Fruit fly (Drosophila melanogaster) whole organism: ENCODE results near the gene CG14452.

Experiments used
- CG8478 ChIP-seq: fragments of >200 bp; optimal IDR thresholded peaks from 2 replicates; lab custom pipeline; 2018; ENCODE audit warnings: inconsistent platforms
- Dll ChIP-seq: fragments of >200 bp; optimal IDR thresholded peaks from 2 replicates; lab custom pipeline; 2017
- EcR ChIP-seq, 2 experiments: fragments of >200 bp; optimal IDR thresholded peaks; 2 replicates each; lab custom pipeline; 2017; ENCODE audit warnings: missing biosample characterization in 2 of 2, missing genetic modification characterization in 2 of 2, missing genetic modification reagents in 2 of 2
- pan ChIP-seq: fragments of >200 bp; optimal IDR thresholded peaks from 2 replicates; lab custom pipeline; 2017
- psq ChIP-seq: fragments of >200 bp; optimal IDR thresholded peaks from 2 replicates; lab custom pipeline; 2017
- usp ChIP-seq: fragments of >200 bp; optimal IDR thresholded peaks from 2 replicates; lab custom pipeline; 2017; ENCODE audit warnings: missing biosample characterization, missing genetic modification characterization, mixed read lengths

CG14452 gene

dm6 chr3L:22695653-22696052 is at the start of gene CG14452:
TSS of gene CG14452 (plus strand) at chr3L:22695953.
- TF ChIP-seq Dll (no peak), psq (lab: Kevin White, UChicago) (no peak)

- TF ChIP-seq pan (lab: Kevin White, UChicago) (no peak), EcR (GFP tag; optimal IDR thresholded peaks at IDR 0.05; lab: Kevin White, UChicago) (no peak), Dll (no peak), CG8478 (lab: Kevin White, UChicago) (no peak), psq (lab: Kevin White, UChicago) (no peak), usp (GFP tag; lab: Kevin White, UChicago) (no peak)
These were observed 49.7 kb upstream of the CG14452 start, which contains the start of gene CG33767 for dm6 chr3L:22646007-22646406. TSS of gene CG33767 (plus strand) at chr3L:22646307.

DNA sequence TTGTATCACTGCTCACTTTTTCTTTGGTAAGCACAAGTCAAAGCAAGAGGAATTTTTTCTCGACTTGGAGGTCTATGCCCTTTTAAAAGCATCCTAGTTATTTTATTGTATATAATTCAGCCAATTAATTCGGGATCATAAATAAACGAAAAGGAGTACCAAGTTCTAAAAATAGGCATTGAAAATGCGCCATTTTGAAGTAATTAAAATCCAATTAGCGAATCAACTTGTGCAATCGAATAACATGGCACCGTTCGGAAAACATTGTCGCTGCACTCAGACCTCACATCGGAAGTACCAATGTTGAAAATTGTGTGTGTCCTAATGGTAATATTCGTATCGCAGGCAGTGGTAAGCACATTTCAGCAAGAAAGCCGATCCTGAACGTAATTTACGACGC is 48.9 kb upstream of the CG14452 start, which contains the start of gene CG33768:
Gene CG33768 (plus strand): TSS at position 301 of the 400 bp plus-strand sequence.
- no peak for TF ChIP-seq Dll
- TF ChIP-seq usp (GFP tag; lab: Kevin White, UChicago) = no peak
- no peak for TF ChIP-seq CG8478 (lab: Kevin White, UChicago)
- no peak for TF ChIP-seq pan (lab: Kevin White, UChicago)
- no peak for TF ChIP-seq EcR (GFP tag; optimal IDR thresholded peaks at IDR 0.05; lab: Kevin White, UChicago)
- TF ChIP-seq psq (lab: Kevin White, UChicago) = no peak

dm6 chr3L:22647627-22648026 is 48.1 kb upstream of the CG14452 start, which contains the start of gene CG33769:
TSS of gene CG33769 (plus strand) at chr3L:22647927.
- TF ChIP-seq EcR (GFP tag; optimal IDR thresholded peaks at IDR 0.05; lab: Kevin White, UChicago) (no peak), usp (GFP tag; lab: Kevin White, UChicago) (no peak), psq (lab: Kevin White, UChicago) (no peak)

DNA sequence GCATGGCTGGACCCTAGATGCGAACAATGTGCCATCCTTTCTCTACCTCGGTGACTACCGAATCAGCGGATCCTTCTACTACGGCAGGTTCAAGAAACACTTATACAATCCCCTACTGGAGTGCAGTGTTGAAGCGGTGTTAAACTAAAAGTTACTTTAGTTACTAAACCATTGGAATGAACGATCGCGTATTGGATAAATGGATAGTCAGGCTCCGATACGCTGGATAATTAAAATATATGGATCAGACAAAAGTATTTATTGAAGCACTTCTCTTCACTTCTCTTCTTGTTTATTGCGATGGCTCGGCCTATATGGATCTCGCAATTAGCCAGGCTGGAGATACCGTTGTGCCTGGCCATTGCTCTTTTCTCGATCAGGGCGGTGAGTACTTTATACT is 47.4 kb upstream of the CG14452 start, which contains the start of gene CG33770:
Gene CG33770 (plus strand): TSS at position 301 of the 400 bp plus-strand sequence.
- TF ChIP-seq pan (lab: Kevin White, UChicago) = no peak
- TF ChIP-seq EcR (GFP tag; optimal IDR thresholded peaks at IDR 0.05; lab: Kevin White, UChicago) = no peak
- no peak for TF ChIP-seq CG8478 (lab: Kevin White, UChicago)
- no peak for TF ChIP-seq Dll
- no peak for TF ChIP-seq usp (GFP tag; lab: Kevin White, UChicago)
- TF ChIP-seq psq (lab: Kevin White, UChicago) = no peak

dm6 chr3L:22649096-22649495 is 46.7 kb upstream of the CG14452 start, which contains the start of gene CG33771:
TSS of gene CG33771 (plus strand) at chr3L:22649396.
- TF ChIP-seq psq (lab: Kevin White, UChicago) = no peak
- TF ChIP-seq usp (GFP tag; lab: Kevin White, UChicago) = no peak
- TF ChIP-seq pan (lab: Kevin White, UChicago) = no peak
- no peak for TF ChIP-seq EcR (GFP tag; optimal IDR thresholded peaks at IDR 0.05; lab: Kevin White, UChicago)
- TF ChIP-seq CG8478 (lab: Kevin White, UChicago) = no peak
- TF ChIP-seq Dll = no peak

DNA sequence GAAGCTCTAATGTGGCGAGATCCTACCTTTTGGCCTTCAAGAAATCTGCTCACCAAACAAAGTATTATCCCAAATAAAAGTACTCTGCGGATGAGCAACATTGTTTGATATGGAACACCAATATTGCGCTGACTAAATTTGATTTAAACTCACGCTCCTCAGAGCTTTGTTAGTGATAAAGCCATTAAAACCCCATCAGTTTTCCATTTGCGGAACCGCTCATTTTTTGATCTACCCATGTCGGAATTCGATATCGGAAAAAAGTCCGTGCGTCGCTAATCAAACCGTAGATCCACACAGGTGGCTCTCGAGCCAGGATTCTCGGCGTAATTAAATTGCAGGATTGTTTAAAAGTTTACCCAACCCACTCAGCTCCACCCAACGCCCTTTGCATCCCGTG is 43.3 kb upstream of the CG14452 start, which contains the start of gene CG33772:
Gene CG33772 (minus strand): TSS at position 101 of the 400 bp plus-strand sequence.
- TF ChIP-seq usp (GFP tag; lab: Kevin White, UChicago) (no peak), pan (lab: Kevin White, UChicago) (no peak), psq (lab: Kevin White, UChicago) (no peak), Dll (no peak), EcR (GFP tag; optimal IDR thresholded peaks at IDR 0.05; lab: Kevin White, UChicago) (no peak), CG8478 (lab: Kevin White, UChicago) (no peak)

DNA sequence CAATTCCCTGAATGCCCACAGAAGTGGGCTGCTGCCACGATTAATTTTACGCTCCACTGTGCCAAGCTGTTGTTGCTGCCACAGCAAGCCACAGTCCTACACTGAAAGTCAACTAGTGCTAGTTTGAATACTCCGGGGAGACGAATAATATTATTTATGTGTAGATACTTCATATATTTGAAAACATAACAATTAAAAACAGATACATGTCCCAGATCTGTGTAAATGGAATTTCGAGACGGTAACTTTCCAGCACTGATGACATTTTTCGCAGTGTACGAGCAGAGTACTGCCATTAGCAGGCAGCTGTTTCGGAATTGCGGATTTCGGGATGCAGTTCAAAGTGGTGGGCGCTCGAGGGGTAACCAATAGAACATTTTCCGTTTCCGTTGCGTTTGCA is 30.6 kb upstream of the CG14452 start:
- no peak for TF ChIP-seq psq (lab: Kevin White, UChicago)
- TF ChIP-seq Dll = no peak
- no peak for TF ChIP-seq EcR (GFP tag; optimal IDR thresholded peaks at IDR 0.05; lab: Kevin White, UChicago)
- TF ChIP-seq pan (lab: Kevin White, UChicago) = no peak
- TF ChIP-seq usp (GFP tag; lab: Kevin White, UChicago) = no peak
- no peak for TF ChIP-seq CG8478 (lab: Kevin White, UChicago)

dm6 chr3L:22669275-22670006 is 26.3 kb upstream of the CG14452 start, which contains the start of gene Jhbp6:
TSS of gene Jhbp6 (plus strand) at chr3L:22669956.
- TF ChIP-seq CG8478 (lab: Kevin White, UChicago) = no peak
- TF ChIP-seq Dll = no peak
- TF ChIP-seq EcR (GFP tag; optimal IDR thresholded peaks at IDR 0.05; lab: Kevin White, UChicago) = no peak
- TF ChIP-seq usp (GFP tag; lab: Kevin White, UChicago) = no peak
- no peak for TF ChIP-seq psq (lab: Kevin White, UChicago)
- TF ChIP-seq pan (lab: Kevin White, UChicago) = no peak

DNA sequence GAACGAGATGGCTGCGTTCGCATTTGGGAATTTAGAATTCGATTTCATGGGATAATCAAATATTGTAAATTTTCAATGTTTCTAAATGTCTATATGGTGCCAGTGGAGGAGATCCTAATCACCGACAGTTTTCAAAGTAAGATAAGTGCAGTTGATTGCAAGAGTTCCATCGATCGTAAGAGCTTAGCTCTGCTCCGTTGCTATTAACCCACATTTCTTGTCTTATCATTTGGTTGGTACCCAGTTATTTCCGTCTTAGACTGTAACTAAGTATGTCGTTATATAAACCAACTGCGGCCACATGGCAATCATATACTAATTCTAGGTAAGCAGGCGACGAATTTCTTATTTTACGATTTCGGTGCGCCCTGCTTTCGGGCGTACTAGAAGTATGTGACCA is 25.6 kb upstream of the CG14452 start:
- TF ChIP-seq pan (lab: Kevin White, UChicago) = no peak
- no peak for TF ChIP-seq EcR (GFP tag; optimal IDR thresholded peaks at IDR 0.05; lab: Kevin White, UChicago)
- TF ChIP-seq psq (lab: Kevin White, UChicago) = no peak
- TF ChIP-seq usp (GFP tag; lab: Kevin White, UChicago) = no peak
- no peak for TF ChIP-seq Dll
- no peak for TF ChIP-seq CG8478 (lab: Kevin White, UChicago)

dm6 chr3L:22671699-22672276 is 24.0 kb upstream of the CG14452 start:
- TF ChIP-seq pan (lab: Kevin White, UChicago) (no peak), psq (lab: Kevin White, UChicago) (no peak), Dll (no peak), CG8478 (lab: Kevin White, UChicago) (no peak), EcR (GFP tag; optimal IDR thresholded peaks at IDR 0.05; lab: Kevin White, UChicago) (no peak), usp (GFP tag; lab: Kevin White, UChicago) (no peak)
